Worm (Caenorhabditis elegans) whole organism, L4 larva: ENCODE results near the gene mspn-1.

Source experiments
- nhr-28 ChIP-seq: fragments of 150-350 bp; optimal IDR thresholded peaks from 2 replicates; lab custom pipeline; 2014; ENCODE audit warnings: missing biosample characterization, missing genetic modification characterization
- nhr-6 ChIP-seq: fragments of 150-350 bp; optimal IDR thresholded peaks from 2 replicates; lab custom pipeline; 2014; ENCODE audit warnings: missing biosample characterization, missing genetic modification characterization
- skn-1 ChIP-seq: fragments of 150-350 bp; optimal IDR thresholded peaks from 2 replicates; lab custom pipeline; 2014; ENCODE audit warnings: missing biosample characterization, missing genetic modification characterization
- snpc-4 ChIP-seq: fragments of 150-350 bp; optimal IDR thresholded peaks from 2 replicates; lab custom pipeline; 2014; ENCODE audit warnings: missing biosample characterization, missing genetic modification characterization

ce11 chrIV:10157034-10157433, 20.7 kb upstream of the mspn-1 start:
- TF ChIP-seq nhr-28 (tag; lab: Kevin White, UChicago): no peak
- TF ChIP-seq snpc-4 (tag; lab: Kevin White, UChicago): no peak
- no peak for TF ChIP-seq nhr-6 (tag; lab: Kevin White, UChicago)
- TF ChIP-seq skn-1: no peak
